Fruit fly (Drosophila melanogaster): ENCODE results near the gene HisRS.

The HisRS gene

DNA sequence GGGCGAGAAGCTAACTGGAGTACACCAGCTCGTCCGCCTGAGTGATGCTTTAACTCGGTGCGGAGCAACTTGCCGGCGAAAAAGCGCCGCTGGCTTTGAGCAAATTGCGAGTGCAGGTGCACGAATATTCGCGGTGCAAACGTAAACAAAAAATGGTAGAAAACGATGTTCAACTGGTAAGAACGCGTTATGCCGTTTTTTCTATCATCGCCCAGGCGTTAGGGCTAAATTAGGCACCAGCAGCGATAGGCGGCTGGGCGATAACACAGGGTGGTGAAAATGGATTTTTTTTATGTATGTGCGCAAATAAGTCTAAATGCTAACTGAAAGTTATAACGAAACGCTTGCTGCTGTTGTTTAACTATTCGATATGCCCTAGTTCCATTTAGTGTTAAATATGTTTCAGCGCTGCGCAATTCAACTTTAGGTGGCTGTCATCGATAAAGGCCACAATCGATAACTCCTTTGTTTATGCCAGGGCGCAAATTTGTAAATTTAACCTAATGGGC is 15.5 kb upstream of the HisRS start, which contains the start of the genes Pgant7 and Xrcc2 (continued):
- TF ChIP-seq amos (GFP tag; IDR thresholded peaks at IDR 0.05; ENCODE audit: partially characterized antibody) = peak; percentile 77
- no peak for TF ChIP-seq CG13424 (tag; optimal IDR thresholded peaks at IDR 0.05)
- no peak for TF ChIP-seq psq (GFP tag; optimal IDR thresholded peaks at IDR 0.05)
- no peak for TF ChIP-seq dimm (GFP tag; IDR thresholded peaks at IDR 0.05)
- TF ChIP-seq Side (GFP tag; optimal IDR thresholded peaks at IDR 0.05) = no peak
- TF ChIP-seq Hr3 (GFP tag; optimal IDR thresholded peaks at IDR 0.05) = no peak
- peak; percentile 76 for TF ChIP-seq vnd (GFP tag; IDR thresholded peaks at IDR 0.05; ENCODE audit: partially characterized antibody)
- TF ChIP-seq CG11504 (tag; optimal IDR thresholded peaks at IDR 0.05) = peak; percentile 73
- TF ChIP-seq zen2 (GFP tag; IDR thresholded peaks at IDR 0.05; ENCODE audit: partially characterized antibody) = peak; percentile 51; the same call in 1 of the 3 replicates
- TF ChIP-seq sug (tag; optimal IDR thresholded peaks at IDR 0.05) = peak; percentile 7
- TF ChIP-seq CG6854 (GFP tag; optimal IDR thresholded peaks at IDR 0.05) = no peak
- TF ChIP-seq CG15514 (GFP tag; optimal IDR thresholded peaks at IDR 0.05) = peak; percentile 57
- TF ChIP-seq E2f1 (GFP tag; IDR thresholded peaks at IDR 0.05) = no peak
- TF ChIP-seq danr (GFP tag; IDR thresholded peaks at IDR 0.05) = no peak
- TF ChIP-seq gfzf (GFP tag; optimal IDR thresholded peaks at IDR 0.05) = peak; percentile 88
- no peak for TF ChIP-seq CG10462 (GFP tag; optimal IDR thresholded peaks at IDR 0.05)
- peak; percentile 53 for TF ChIP-seq CG12659 (GFP tag; optimal IDR thresholded peaks at IDR 0.05)
- TF ChIP-seq az2 (GFP tag; optimal IDR thresholded peaks at IDR 0.05) = no peak
- peak; percentile 85 for TF ChIP-seq Sin3A (optimal IDR thresholded peaks at IDR 0.05)
- TF ChIP-seq CG4617 (GFP tag; optimal IDR thresholded peaks at IDR 0.05; ENCODE audit: borderline replicate concordance) = peak; percentile 42
- 0 out of 3 replicates have a peak, but pooled peaks have one; percentile 26 for TF ChIP-seq row (GFP tag; IDR thresholded peaks at IDR 0.05)
- no peak for TF ChIP-seq Eip74EF (GFP tag; optimal IDR thresholded peaks at IDR 0.05)
- no peak for TF ChIP-seq CG16863 (GFP tag; optimal IDR thresholded peaks at IDR 0.05)
- TF ChIP-seq hth (optimal IDR thresholded peaks at IDR 0.05) = no peak
- TF ChIP-seq CG7745 (tag; optimal IDR thresholded peaks at IDR 0.05) = no peak
- TF ChIP-seq CG7271 (tag; optimal IDR thresholded peaks at IDR 0.05) = no peak
- TF ChIP-seq btn (GFP tag; optimal IDR thresholded peaks at IDR 0.05) = no peak
- TF ChIP-seq Lhr (GFP tag; optimal IDR thresholded peaks at IDR 0.05) = peak; percentile 26
- TF ChIP-seq nmo (GFP tag; optimal IDR thresholded peaks at IDR 0.05) = peak; percentile 10
- TF ChIP-seq HLH4C (GFP tag; IDR thresholded peaks at IDR 0.05; ENCODE audit: partially characterized antibody) = peak; percentile 85
- TF ChIP-seq shn (GFP tag; optimal IDR thresholded peaks at IDR 0.05) = no peak
- TF ChIP-seq CHES-1-like (GFP tag; optimal IDR thresholded peaks at IDR 0.05) = peak; percentile 42
- no peak for TF ChIP-seq ci (GFP tag; IDR thresholded peaks at IDR 0.05)
- TF ChIP-seq Dll (GFP tag; IDR thresholded peaks at IDR 0.05; ENCODE audit: partially characterized antibody) = peak; percentile 86
- peak; percentile 88 for TF ChIP-seq CG13287 (GFP tag; IDR thresholded peaks at IDR 0.05; ENCODE audit: partially characterized antibody)
- peak; percentile 83 for TF ChIP-seq BEAF-32 (GFP tag; optimal IDR thresholded peaks at IDR 0.05)
- TF ChIP-seq CG17829 (tag; optimal IDR thresholded peaks at IDR 0.05) = peak; percentile 20
- TF ChIP-seq Myb (GFP tag; optimal IDR thresholded peaks at IDR 0.05) = peak; percentile 7
- no peak for TF ChIP-seq dm (GFP tag; optimal IDR thresholded peaks at IDR 0.05)
- TF ChIP-seq CG18599 (GFP tag; optimal IDR thresholded peaks at IDR 0.05) = no peak
- TF ChIP-seq Neu2 (GFP tag; optimal IDR thresholded peaks at IDR 0.05; ENCODE audit: borderline replicate concordance) = no peak
- no peak for TF ChIP-seq D19B (GFP tag; optimal IDR thresholded peaks at IDR 0.05)
- peak; percentile 10 for TF ChIP-seq CTCF (GFP tag; optimal IDR thresholded peaks at IDR 0.05)
- TF ChIP-seq knrl (GFP tag; IDR thresholded peaks at IDR 0.05; ENCODE audit: partially characterized antibody) = peak; percentile 65
- TF ChIP-seq CG9876 (GFP tag; optimal IDR thresholded peaks at IDR 0.05) = no peak
- TF ChIP-seq hb (GFP tag; IDR thresholded peaks at IDR 0.05; ENCODE audit: partially characterized antibody) = peak; percentile 75; the same call in 2 of the 3 replicates
- TF ChIP-seq ewg (GFP tag; optimal IDR thresholded peaks at IDR 0.05) = no peak
- TF ChIP-seq crp (GFP tag; optimal IDR thresholded peaks at IDR 0.05) = no peak
- no peak for TF ChIP-seq repo (GFP tag; optimal IDR thresholded peaks at IDR 0.05)
- TF ChIP-seq CG2116 (GFP tag; optimal IDR thresholded peaks at IDR 0.05) = peak; percentile 79
